Fruit fly (Drosophila melanogaster) S2 (cell line): ENCODE measurements around the gene Cipc.

Experiments
- CG8478 ChIP-seq: fragments of >200 bp; optimal IDR thresholded peaks from 2 replicates; lab custom pipeline; 2018
- CTCF ChIP-seq, 2 experiments: fragments of >200 bp; optimal IDR thresholded peaks; 2 replicates each; lab custom pipeline; 2018

Cipc gene

DNA sequence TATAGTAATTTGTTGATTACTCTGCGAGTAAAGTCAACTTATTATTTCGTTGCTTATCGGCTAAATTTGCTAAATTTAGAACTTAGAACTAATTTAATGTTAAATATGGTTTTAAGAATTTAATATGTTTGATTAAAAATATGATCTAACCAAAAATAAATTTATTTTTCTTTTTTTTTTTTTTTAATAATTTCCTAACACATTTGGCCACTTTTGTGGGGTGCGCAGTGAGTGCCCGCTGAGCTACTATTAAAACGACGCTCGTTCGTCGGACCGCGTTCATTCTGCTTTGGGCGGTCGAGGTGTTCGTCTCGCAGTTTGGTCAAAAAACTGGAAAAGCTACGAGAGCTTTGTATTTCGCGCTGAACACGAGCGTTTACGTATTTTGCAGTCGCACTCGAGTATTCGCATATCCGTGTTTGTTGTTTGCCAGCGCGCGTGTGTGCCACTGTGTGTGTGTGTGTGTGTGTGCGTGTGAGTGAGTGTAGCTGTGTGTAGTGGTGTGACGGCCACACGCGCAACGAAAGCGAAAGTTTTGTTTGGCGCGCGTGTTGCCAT is at the start of gene Cipc:
TSS of gene Cipc (plus strand) at position 274 of the 558 bp plus-strand sequence.
- no peak for TF ChIP-seq CTCF (optimal IDR thresholded peaks at IDR 0.05; lab: Kevin White, UChicago)
- no peak for TF ChIP-seq CG8478 (lab: Kevin White, UChicago)

DNA sequence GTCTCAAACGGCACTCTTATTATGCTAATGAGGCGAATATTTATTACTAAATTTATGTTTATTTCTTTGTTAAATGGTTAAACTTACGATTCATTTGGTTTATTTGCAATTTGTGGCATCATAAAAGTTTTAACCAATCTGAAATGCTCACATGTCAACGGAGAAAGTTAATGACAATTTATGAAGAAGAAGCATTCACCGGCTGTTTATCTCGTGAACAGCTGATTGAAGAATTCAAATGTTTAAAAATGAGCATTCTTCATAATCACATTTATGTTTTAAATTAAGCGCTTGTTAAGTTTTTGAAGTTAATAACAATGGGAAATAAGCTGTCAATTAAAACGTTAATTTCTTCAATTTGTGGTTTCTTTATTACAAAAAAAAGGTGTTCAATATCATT is 48.6 kb upstream of the Cipc start, which contains the start of the genes PIG-P and Tcs6:
TSS of gene PIG-P (minus strand) at position 158 of the 400 bp plus-strand sequence.
TSS of gene Tcs6 (minus strand) at position 158 of the 400 bp plus-strand sequence.
- TF ChIP-seq CG8478 (lab: Kevin White, UChicago) (no peak), CTCF (optimal IDR thresholded peaks at IDR 0.05; lab: Kevin White, UChicago) (no peak)

dm6 chr3R:26059195-26059594 is 47.5 kb upstream of the Cipc start, which contains the start of the genes RpL34a and Trmt61:
Gene RpL34a (minus strand): TSS chr3R:26059267.
Gene Trmt61 (plus strand): TSS chr3R:26059496.
- TF ChIP-seq CG8478 (lab: Kevin White, UChicago) (no peak), CTCF (optimal IDR thresholded peaks at IDR 0.05; lab: Kevin White, UChicago) (no peak)

- no peak for TF ChIP-seq CG8478 (lab: Kevin White, UChicago)
- TF ChIP-seq CTCF (optimal IDR thresholded peaks at IDR 0.05; lab: Kevin White, UChicago): no peak
Measured at dm6 chr3R:26062911-26063310, 43.8 kb upstream of the Cipc start, which contains the start of gene CG14551. Gene CG14551 (minus strand): TSS chr3R:26063011.

DNA sequence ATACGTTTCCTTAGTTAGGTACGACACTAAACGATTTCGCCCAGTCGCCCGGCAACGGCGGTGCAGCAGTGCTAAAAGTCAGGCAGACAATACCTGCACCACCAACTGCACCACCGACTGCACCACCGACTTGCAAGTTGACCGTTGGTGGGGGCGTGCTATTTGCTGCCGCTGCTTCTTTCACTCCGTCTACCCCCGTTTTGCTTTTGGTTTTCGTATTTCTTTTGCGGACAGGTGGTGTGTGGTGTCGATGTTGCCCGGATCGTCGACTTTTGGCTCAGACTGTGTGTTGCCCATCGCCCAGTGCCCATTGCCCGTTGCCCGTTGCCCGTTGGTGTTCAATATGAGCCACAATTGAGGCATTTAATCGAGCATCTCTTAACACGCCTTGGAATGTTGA is 42.0 kb upstream of the Cipc start:
- TF ChIP-seq CTCF (optimal IDR thresholded peaks at IDR 0.05; lab: Kevin White, UChicago) (no peak), CG8478 (lab: Kevin White, UChicago) (no peak)

dm6 chr3R:26068135-26068534 is 38.5 kb upstream of the Cipc start:
- TF ChIP-seq CTCF (optimal IDR thresholded peaks at IDR 0.05; lab: Kevin White, UChicago) (no peak), CG8478 (lab: Kevin White, UChicago) (no peak)

DNA sequence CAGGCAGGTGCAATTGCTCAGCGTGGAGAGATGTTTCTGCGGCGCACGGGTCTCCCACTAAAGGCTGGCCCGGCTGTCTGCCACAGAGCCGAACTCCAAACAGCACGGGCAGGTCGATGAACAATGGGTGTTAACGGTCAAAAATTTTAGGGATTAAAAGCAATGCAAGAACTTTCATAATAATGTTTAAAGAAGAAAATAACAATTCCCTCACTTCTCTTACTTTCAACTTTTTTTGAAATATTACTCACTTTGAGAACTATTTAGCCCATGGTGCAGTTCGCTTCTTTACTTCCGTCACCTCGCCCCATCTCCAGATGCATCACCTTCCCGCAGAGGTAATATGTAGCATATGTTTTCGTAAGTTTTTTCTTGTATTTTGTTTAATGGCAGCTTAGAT is 34.2 kb upstream of the Cipc start:
- TF ChIP-seq CG8478 (lab: Kevin White, UChicago): no peak
- no peak for TF ChIP-seq CTCF (optimal IDR thresholded peaks at IDR 0.05; lab: Kevin White, UChicago)

DNA sequence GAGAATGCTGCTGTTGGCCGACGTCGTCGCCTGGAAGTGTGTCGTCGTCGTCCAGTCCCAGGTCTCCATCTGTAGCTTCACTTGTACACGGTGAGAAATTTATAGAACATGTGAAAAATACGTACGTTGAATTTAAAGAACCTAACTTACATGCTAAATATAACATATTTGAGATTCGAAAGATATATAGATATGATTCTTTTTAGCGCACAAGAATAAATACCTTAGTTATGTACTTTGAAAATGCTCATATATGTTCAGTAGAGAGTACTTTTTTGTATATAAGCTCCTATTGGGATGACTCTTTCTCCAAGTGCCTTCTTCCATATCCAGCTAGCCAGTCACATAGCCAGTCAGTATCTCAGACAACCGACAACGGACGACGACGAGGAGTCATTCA is 31.4 kb upstream of the Cipc start:
- TF ChIP-seq CG8478 (lab: Kevin White, UChicago) (no peak), CTCF (optimal IDR thresholded peaks at IDR 0.05; lab: Kevin White, UChicago) (no peak)

DNA sequence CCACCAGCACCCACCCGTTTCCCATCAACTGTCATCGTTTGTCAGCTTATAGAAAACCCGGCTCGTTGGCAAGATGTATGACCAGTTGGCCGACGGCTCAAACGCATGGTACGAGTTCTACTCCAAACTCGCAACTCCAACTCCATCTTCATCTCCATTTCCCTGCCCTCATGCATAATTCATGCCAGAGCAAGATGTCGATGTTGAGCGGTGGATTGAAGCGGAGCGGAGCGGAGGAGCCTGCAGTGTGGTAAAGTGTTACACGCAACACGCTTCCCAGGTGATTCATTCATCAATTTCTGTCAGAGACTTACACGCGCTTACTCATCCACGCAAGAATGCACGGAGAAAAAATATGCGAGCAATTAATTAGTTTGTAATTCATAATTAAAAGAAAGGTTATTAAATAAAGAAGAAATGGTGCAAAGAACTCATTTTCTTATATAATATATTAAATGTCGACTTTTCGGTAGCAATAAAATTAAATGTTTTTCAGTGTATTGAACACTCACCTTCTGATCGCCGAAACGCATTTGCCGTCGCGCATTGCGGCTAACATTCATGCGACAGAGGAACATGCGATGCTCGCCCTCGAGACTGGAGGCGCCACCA is 25.2 kb upstream of the Cipc start:
- TF ChIP-seq CG8478 (lab: Kevin White, UChicago) (no peak), CTCF (optimal IDR thresholded peaks at IDR 0.05; lab: Kevin White, UChicago) (no peak)

- TF ChIP-seq CG8478 (lab: Kevin White, UChicago): no peak
- TF ChIP-seq CTCF (optimal IDR thresholded peaks at IDR 0.05; lab: Kevin White, UChicago): no peak
Measured at dm6 chr3R:26095551-26095950, 11.1 kb upstream of the Cipc start.

dm6 chr3R:26096192-26096591 is 10.5 kb upstream of the Cipc start:
- no peak for TF ChIP-seq CG8478 (lab: Kevin White, UChicago)
- TF ChIP-seq CTCF (optimal IDR thresholded peaks at IDR 0.05; lab: Kevin White, UChicago): no peak

DNA sequence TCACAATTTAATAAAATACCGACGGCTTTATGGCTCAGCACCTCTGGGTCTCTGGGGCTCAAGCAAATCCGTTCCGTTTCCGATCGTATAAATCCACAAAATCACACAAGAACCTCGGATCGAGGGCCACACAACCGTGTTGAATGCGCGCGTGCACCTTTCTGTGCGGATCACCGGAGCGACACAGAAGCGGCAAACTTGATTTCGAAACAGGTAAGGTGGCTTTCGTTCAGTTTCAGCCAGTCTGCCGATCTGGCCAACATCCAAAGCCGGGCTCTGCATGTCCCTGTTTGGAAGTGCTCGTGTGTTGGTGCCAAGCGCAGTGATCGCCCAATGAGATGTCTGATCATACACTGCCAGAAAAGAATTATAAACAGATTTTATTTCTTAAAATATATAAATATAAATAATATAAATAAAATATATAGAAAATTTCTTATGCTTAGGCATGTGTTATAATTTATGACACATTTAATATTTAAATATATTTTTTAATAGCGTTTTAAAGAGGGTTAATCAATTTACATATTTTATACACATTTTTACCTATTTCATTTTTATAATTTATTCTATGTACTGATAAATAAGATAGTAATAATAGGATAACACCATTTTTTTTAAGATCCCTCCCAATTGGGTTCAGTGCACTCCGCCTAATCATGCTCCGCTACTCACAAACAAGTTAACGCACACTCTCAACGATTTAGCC is 8.0 kb upstream of the Cipc start, which contains the start of gene dysf:
TSS of gene dysf (minus strand) at position 210 of the 709 bp plus-strand sequence.
- no peak for TF ChIP-seq CTCF (optimal IDR thresholded peaks at IDR 0.05; lab: Kevin White, UChicago)
- no peak for TF ChIP-seq CG8478 (lab: Kevin White, UChicago)

- TF ChIP-seq CTCF (optimal IDR thresholded peaks at IDR 0.05; lab: Kevin White, UChicago) (no peak), CG8478 (lab: Kevin White, UChicago) (no peak)
Measured at dm6 chr3R:26099238-26099637, 7.4 kb upstream of the Cipc start.

DNA sequence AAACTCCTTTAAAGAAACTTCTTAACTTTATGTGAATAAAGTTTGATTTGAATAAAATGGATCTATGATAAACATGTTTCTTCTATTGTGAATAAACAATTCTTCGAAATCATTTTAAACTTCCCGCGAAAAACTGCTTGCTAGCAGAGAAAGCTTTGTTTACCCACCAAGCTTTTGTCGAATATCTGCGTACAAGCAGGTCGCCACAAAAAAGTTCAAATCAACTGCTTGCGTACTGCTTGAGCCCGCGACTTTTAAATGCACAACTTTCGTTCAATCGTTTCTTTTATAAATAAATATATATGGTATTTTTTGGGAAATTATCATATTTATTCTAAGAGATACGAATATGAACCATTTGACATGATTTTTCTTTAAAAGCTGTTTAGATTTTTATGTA is 3.2 kb upstream of the Cipc start:
- no peak for TF ChIP-seq CTCF (optimal IDR thresholded peaks at IDR 0.05; lab: Kevin White, UChicago)
- TF ChIP-seq CG8478 (lab: Kevin White, UChicago): no peak
